Fruit fly (Drosophila melanogaster): ENCODE data around the gene Col4a1.

DNA sequence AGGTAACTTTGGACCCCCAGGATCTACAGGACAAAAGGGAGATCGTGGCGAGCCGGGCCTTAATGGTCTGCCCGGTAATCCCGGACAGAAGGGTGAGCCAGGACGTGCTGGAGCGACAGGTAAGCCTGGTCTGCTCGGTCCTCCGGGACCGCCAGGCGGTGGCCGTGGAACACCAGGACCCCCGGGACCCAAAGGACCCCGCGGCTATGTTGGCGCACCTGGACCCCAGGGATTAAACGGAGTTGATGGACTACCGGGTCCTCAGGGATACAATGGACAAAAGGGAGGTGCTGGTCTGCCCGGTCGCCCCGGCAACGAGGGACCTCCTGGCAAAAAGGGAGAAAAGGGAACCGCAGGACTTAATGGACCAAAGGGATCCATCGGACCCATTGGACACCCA, 2.5 kb downstream of the Col4a1 start:
- TF ChIP-seq psq (optimal IDR thresholded peaks at IDR 0.05) (no peak), Sin3A (optimal IDR thresholded peaks at IDR 0.05) (no peak), insv (optimal IDR thresholded peaks at IDR 0.05) (no peak)

All from Kc167 (cell line).